Worm (Caenorhabditis elegans) whole organism, midembryonic: ENCODE measurements around the gene frpr-21.

Experiments
- T22C8.4 ChIP-seq: fragments of 200-800 bp; sonication (Bioruptor generic); IDR thresholded peaks from 2 replicates; pipeline ENCODE4 v1.3.6; 2022; ENCODE audit warnings: missing genetic modification characterization, missing compliant biosample characterization
- cog-1 ChIP-seq: sonication (generic microtip); optimal IDR thresholded peaks from 2 replicates; lab custom pipeline; 2016; ENCODE audit warnings: missing genetic modification characterization, missing compliant biosample characterization
- klf-2 ChIP-seq: fragments of 200-800 bp; sonication (Bioruptor generic); conservative IDR thresholded peaks from 2 replicates; pipeline ENCODE4 v1.3.6; 2022; ENCODE audit warnings: missing genetic modification reagents, missing genetic modification characterization, missing compliant biosample characterization
- med-1 ChIP-seq: sonication (generic microtip); optimal IDR thresholded peaks from 2 replicates; lab custom pipeline; 2017; ENCODE audit warnings: missing genetic modification characterization, mild to moderate bottlenecking, missing compliant biosample characterization, antibody characterized with exemption, missing genetic modification reagents; ENCODE audit not compliant: insufficient read depth
- ref-1 ChIP-seq: fragments of 200-800 bp; sonication (Bioruptor generic); conservative IDR thresholded peaks from 2 replicates; pipeline ENCODE4 v1.3.6; 2022; ENCODE audit warnings: missing genetic modification reagents, missing genetic modification characterization, missing compliant biosample characterization
- tab-1 ChIP-seq: fragments of 200-800 bp; sonication (Bioruptor generic); IDR thresholded peaks from 2 replicates; pipeline ENCODE4 v1.3.6; 2022; ENCODE audit warnings: missing genetic modification characterization, missing compliant biosample characterization
- ztf-23 ChIP-seq: fragments of 200-800 bp; sonication (Bioruptor generic); IDR thresholded peaks from 2 replicates; pipeline ENCODE4 v1.3.6; 2022; ENCODE audit warnings: missing genetic modification reagents, missing genetic modification characterization, missing compliant biosample characterization

ce11 chrII:10444971-10445707, 23.3 kb upstream of the frpr-21 start:
- no peak for TF ChIP-seq ref-1
- TF ChIP-seq cog-1 (tag; lab: Kevin White, UChicago), result no peak
- no peak for TF ChIP-seq ztf-23 (GFP tag; lab: Robert Waterston, UW)
- TF ChIP-seq klf-2 (GFP tag; lab: Robert Waterston, UW), result no peak
- TF ChIP-seq T22C8.4 (GFP tag; lab: Robert Waterston, UW), result no peak
- TF ChIP-seq med-1, result no peak
- no peak for TF ChIP-seq tab-1 (GFP tag; lab: Robert Waterston, UW)
